Worm (Caenorhabditis elegans): Measurements from ENCODE around the gene C30G12.4.
A peak's percentile ranks its signal among the peaks of the same experiment; 100 is the strongest.

Gene C30G12.4

DNA sequence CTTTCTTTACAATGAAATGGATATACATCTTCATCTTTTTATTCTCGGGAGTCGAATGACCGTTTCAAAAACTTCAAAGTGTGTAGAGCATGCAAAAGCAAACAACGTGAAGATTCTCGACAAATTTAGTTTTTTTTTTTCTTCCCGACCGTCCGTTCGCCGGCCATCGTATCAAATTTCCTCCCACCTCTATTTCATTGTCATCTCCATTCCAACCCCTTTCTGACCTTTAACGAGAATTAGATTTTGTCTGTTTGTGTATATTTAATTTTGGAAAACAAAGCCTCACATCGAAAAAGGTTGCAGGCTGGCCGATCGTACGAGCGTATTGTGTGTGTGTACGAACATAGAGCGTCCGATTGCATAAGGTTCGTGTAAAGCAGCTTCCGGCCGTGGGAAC is 37.1 kb downstream of the C30G12.4 start, which contains the start of gene C30G12.1:
TSS of gene C30G12.1 (plus strand) at position 301 of the 400 bp plus-strand sequence.
- TF ChIP-seq sptf-1 (tag; optimal IDR thresholded peaks at IDR 0.05): no peak
- TF ChIP-seq pag-3 (tag; optimal IDR thresholded peaks at IDR 0.05; ENCODE audit: borderline replicate concordance, insufficient read depth): no peak
- TF ChIP-seq efl-1 (optimal IDR thresholded peaks at IDR 0.05): no peak
- peak in 1 of 2 experiments; percentile 17 for TF ChIP-seq efl-1 (GFP tag; optimal IDR thresholded peaks at IDR 0.05 in 1 of 2)
- no peak for TF ChIP-seq ztf-11 (tag; optimal IDR thresholded peaks at IDR 0.05)

DNA sequence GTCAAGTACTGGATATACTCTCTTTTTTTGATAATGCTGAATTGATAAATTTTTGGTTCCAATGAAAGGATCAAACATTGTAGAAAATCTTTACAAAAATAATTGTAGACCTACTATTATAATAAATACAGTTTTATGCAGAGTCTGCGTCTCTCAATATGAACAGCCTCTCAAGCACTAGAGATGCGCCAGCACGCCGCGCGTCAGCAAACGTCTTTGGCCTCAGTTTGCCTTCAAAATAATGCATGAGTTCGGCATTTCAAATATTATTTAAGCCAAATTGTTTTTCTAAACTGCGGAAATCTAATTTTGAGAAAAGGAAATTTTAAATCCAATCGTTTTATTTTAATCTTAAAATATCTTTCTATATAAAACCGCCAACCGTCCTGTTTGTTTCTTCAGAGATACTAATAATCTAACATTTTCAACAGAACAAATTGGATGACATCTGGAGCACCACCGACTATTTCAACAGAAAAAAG is 39.8 kb downstream of the C30G12.4 start, which contains the start of gene cul-4:
TSS of gene cul-4 (plus strand) at position 432 of the 482 bp plus-strand sequence.
- TF ChIP-seq ceh-88 (GFP tag; IDR thresholded peaks at IDR 0.05): 0 out of 2 replicates have a peak, but pooled peaks have one; percentile 28
- peak; percentile 89 for TF ChIP-seq nhr-85 (tag)
- TF ChIP-seq zip-4 (GFP tag; optimal IDR thresholded peaks at IDR 0.05): peak; percentile 41
- TF ChIP-seq snu-23 (GFP tag; optimal IDR thresholded peaks at IDR 0.05): peak; percentile 84
- peak in 1 of 2 experiments; percentile 31 for TF ChIP-seq ztf-11 (tag; optimal IDR thresholded peaks at IDR 0.05)
- peak; percentile 37 for TF ChIP-seq ztf-4 (tag; optimal IDR thresholded peaks at IDR 0.05)
- peak; percentile 27 for TF ChIP-seq fkh-8 (tag; optimal IDR thresholded peaks at IDR 0.05)
- TF ChIP-seq fos-1 (tag; optimal IDR thresholded peaks at IDR 0.05): peak; percentile 6
- TF ChIP-seq elt-2 (tag; optimal IDR thresholded peaks at IDR 0.05): peak; percentile 3
- TF ChIP-seq tlp-1 (tag; optimal IDR thresholded peaks at IDR 0.05): no peak
- peak; percentile 59 to 82 (median 82) for TF ChIP-seq dpl-1 (GFP tag; optimal IDR thresholded peaks at IDR 0.05)
- no peak for TF ChIP-seq Y116A8C.19 (tag; optimal IDR thresholded peaks at IDR 0.05; ENCODE audit: borderline replicate concordance)
- no peak for TF ChIP-seq hpl-2 (GFP tag; optimal IDR thresholded peaks at IDR 0.05)
- peak; percentile 75 for TF ChIP-seq unc-130 (tag; optimal IDR thresholded peaks at IDR 0.05)
- peak; percentile 64 for TF ChIP-seq skn-1 (tag; optimal IDR thresholded peaks at IDR 0.05)
- peak; percentile 64 to 72 (median 72) for TF ChIP-seq ceh-82 (tag; optimal IDR thresholded peaks at IDR 0.05)
- peak; percentile 69 for TF ChIP-seq F16B12.6 (tag; optimal IDR thresholded peaks at IDR 0.05)
- TF ChIP-seq C04F5.9 (tag; optimal IDR thresholded peaks at IDR 0.05): peak; percentile 59
- no peak for TF ChIP-seq lin-13 (GFP tag; optimal IDR thresholded peaks at IDR 0.05)
- TF ChIP-seq nhr-12 (tag; optimal IDR thresholded peaks at IDR 0.05): no peak
- no peak for TF ChIP-seq nhr-47 (tag; optimal IDR thresholded peaks at IDR 0.05)
- TF ChIP-seq pag-3 (tag; optimal IDR thresholded peaks at IDR 0.05; ENCODE audit: borderline replicate concordance, insufficient read depth): no peak
- no peak for TF ChIP-seq pqm-1 (tag; optimal IDR thresholded peaks at IDR 0.05)
- TF ChIP-seq lin-39 (tag; optimal IDR thresholded peaks at IDR 0.05): peak; percentile 37
- peak; percentile 85 for TF ChIP-seq lir-3 (tag; optimal IDR thresholded peaks at IDR 0.05; ENCODE audit: poor library complexity)
- no peak for TF ChIP-seq unc-30 (tag; optimal IDR thresholded peaks at IDR 0.05)
- no peak for TF ChIP-seq nhr-28 (tag; optimal IDR thresholded peaks at IDR 0.05)
- TF ChIP-seq irx-1 (tag; optimal IDR thresholded peaks at IDR 0.05): peak; percentile 72
- TF ChIP-seq nhr-76 (tag; optimal IDR thresholded peaks at IDR 0.05): no peak
- peak; percentile 71 for TF ChIP-seq unc-86 (tag; optimal IDR thresholded peaks at IDR 0.05)
- no peak for TF ChIP-seq ces-1 (GFP tag; optimal IDR thresholded peaks at IDR 0.05)
- TF ChIP-seq swsn-7 (tag; optimal IDR thresholded peaks at IDR 0.05): peak; percentile 80
- TF ChIP-seq hlh-17 (GFP tag; optimal IDR thresholded peaks at IDR 0.05; ENCODE audit: borderline replicate concordance): no peak
- no peak for TF ChIP-seq vab-15 (tag; optimal IDR thresholded peaks at IDR 0.05)
- TF ChIP-seq C34B4.2 (tag; optimal IDR thresholded peaks at IDR 0.05): no peak
- TF ChIP-seq ceh-63 (GFP tag; optimal IDR thresholded peaks at IDR 0.05): no peak
- TF ChIP-seq egl-27 (tag; optimal IDR thresholded peaks at IDR 0.05): no peak
- no peak for TF ChIP-seq tbx-2 (tag; optimal IDR thresholded peaks at IDR 0.05)
- TF ChIP-seq nhr-71 (tag; optimal IDR thresholded peaks at IDR 0.05): peak; percentile 86
- peak; percentile 90 for TF ChIP-seq mep-1 (tag; optimal IDR thresholded peaks at IDR 0.05)
- peak; percentile 66 for TF ChIP-seq grh-1 (GFP tag; IDR thresholded peaks at IDR 0.05)
- TF ChIP-seq ama-1 (optimal IDR thresholded peaks at IDR 0.05): no peak
- TF ChIP-seq fkh-4 (tag; optimal IDR thresholded peaks at IDR 0.05; ENCODE audit: borderline replicate concordance): no peak
- peak; percentile 12 for TF ChIP-seq nhr-77 (tag; optimal IDR thresholded peaks at IDR 0.05)
- TF ChIP-seq dsc-1 (tag; optimal IDR thresholded peaks at IDR 0.05): peak; percentile 77
- peak; percentile 83 for TF ChIP-seq rnt-1 (tag; optimal IDR thresholded peaks at IDR 0.05)
- TF ChIP-seq fkh-10 (GFP tag; optimal IDR thresholded peaks at IDR 0.05): no peak

Measured in whole organism, L1 larva.